Worm (Caenorhabditis elegans) whole organism, L3 larva: ENCODE data around the gene tag-275.

Source experiments
- R02D3.7 ChIP-seq: fragments of 150-350 bp; optimal IDR thresholded peaks from 2 replicates; lab custom pipeline; 2014; ENCODE audit warnings: missing biosample characterization, missing genetic modification characterization
- ama-1 ChIP-seq: fragments of 150-350 bp; optimal IDR thresholded peaks from 2 replicates; lab custom pipeline; 2018
- egl-27 ChIP-seq: sonication (generic microtip); optimal IDR thresholded peaks from 4 replicates; lab custom pipeline; 2017; ENCODE audit warnings: missing biosample characterization, missing genetic modification reagents, missing genetic modification characterization
- elt-3 ChIP-seq, 3 experiments: fragments of 150-350 bp in 1 of 3; sonication (generic microtip) in 2 of 3; optimal IDR thresholded peaks; 2 replicates in 2 of 3; 4 replicates in 1 of 3; lab custom pipeline; 2014 to 2017; ENCODE audit warnings: missing biosample characterization in 3 of 3, missing genetic modification characterization in 3 of 3
- fkh-10 ChIP-seq: sonication (generic microtip); optimal IDR thresholded peaks from 2 replicates; lab custom pipeline; 2017; ENCODE audit warnings: missing biosample characterization, missing genetic modification reagents, missing genetic modification characterization
- mdl-1 ChIP-seq: fragments of 150-350 bp; optimal IDR thresholded peaks from 2 replicates; lab custom pipeline; 2014; ENCODE audit warnings: missing biosample characterization, missing genetic modification characterization
- nfya-1 ChIP-seq: sonication (generic microtip); optimal IDR thresholded peaks from 2 replicates; lab custom pipeline; 2017; ENCODE audit warnings: missing genetic modification characterization, mild to moderate bottlenecking, missing compliant biosample characterization, antibody characterized with exemption, moderate library complexity; ENCODE audit not compliant: insufficient read depth
- nhr-11 ChIP-seq: fragments of 150-350 bp; optimal IDR thresholded peaks from 2 replicates; lab custom pipeline; 2014; ENCODE audit warnings: missing biosample characterization, missing genetic modification characterization
- nhr-12 ChIP-seq: fragments of 150-350 bp; optimal IDR thresholded peaks from 2 replicates; lab custom pipeline; 2014; ENCODE audit warnings: missing biosample characterization, missing genetic modification characterization
- nhr-25 ChIP-seq: sonication (generic microtip); optimal IDR thresholded peaks from 2 replicates; lab custom pipeline; 2017; ENCODE audit warnings: missing biosample characterization, missing genetic modification characterization
- pqm-1 ChIP-seq: fragments of 150-350 bp; optimal IDR thresholded peaks from 2 replicates; lab custom pipeline; 2017; ENCODE audit warnings: missing biosample characterization, missing genetic modification characterization, inconsistent platforms
- snpc-4 ChIP-seq: fragments of 150-350 bp; optimal IDR thresholded peaks from 2 replicates; lab custom pipeline; 2014; ENCODE audit warnings: missing biosample characterization, missing genetic modification characterization

- no peak for TF ChIP-seq nfya-1 (tag; lab: Kevin White, UChicago)
- no peak for TF ChIP-seq ama-1 (lab: Kevin White, UChicago)
- no peak for TF ChIP-seq snpc-4 (tag; lab: Kevin White, UChicago)
- TF ChIP-seq nhr-12 (tag; lab: Kevin White, UChicago) = no peak
- no peak for TF ChIP-seq R02D3.7
- TF ChIP-seq nhr-11 (tag; lab: Kevin White, UChicago) = no peak
- TF ChIP-seq pqm-1 (tag; lab: Kevin White, UChicago) = peak; percentile 42
- no peak for TF ChIP-seq nhr-25 (tag; lab: Kevin White, UChicago)
- no peak for TF ChIP-seq mdl-1 (tag; lab: Kevin White, UChicago)
- no peak for TF ChIP-seq elt-3 (tag; optimal IDR thresholded peaks at IDR 0.05; lab: Kevin White, UChicago)
- no peak for TF ChIP-seq egl-27 (tag; lab: Kevin White, UChicago)
- no peak for TF ChIP-seq fkh-10 (GFP tag; lab: Kevin White, UChicago)
Measured at ce11 chrX:6169252-6169651, 18.9 kb upstream of the tag-275 start, which contains the start of gene T25B2.2.
